Worm (Caenorhabditis elegans): ENCODE measurements around the gene set-9.
A peak's percentile ranks its signal among the peaks of the same experiment; 100 is the strongest.
"Not testable (repeated sequence)": the region's sequence is repeated elsewhere in the genome, so short reads cannot be mapped to it uniquely, and the experiment has no call there.

Gene set-9

DNA sequence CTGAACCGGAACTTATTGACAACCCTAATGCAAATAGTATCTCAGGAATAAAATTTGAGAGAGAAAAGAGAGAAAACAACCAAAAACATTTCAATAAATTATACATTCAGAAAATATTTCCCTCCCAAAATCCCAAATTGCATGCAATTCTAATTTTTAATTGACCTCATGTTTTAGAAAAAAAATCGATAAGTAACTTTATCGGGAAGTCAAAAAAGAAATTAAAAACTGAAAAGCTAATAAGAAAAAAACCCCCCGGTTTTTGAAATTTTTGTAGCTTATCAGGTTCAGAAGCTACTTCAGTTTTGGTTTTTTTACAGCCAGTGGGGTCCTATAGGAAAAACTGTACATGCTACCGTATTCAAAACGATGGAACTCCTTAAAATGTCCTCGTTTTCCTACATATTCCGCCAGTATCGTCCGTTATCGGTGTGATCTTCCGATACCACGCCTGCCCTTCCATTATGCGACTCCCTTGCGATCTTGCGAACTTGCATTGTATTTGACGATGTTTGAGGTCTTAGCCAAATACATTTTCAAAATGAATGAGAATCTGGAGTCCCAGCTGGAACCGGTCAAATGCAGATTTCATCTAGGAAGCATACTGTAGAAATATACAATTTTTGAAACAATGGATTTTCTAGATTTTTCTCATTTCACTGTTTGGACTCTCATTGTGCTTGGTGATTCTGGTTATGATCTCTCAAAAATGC, 28.6 kb downstream of the set-9 start, which contains the start of the genes W03B1.3 and oac-51:
W03B1.3 (minus strand) TSS at position 101 of the 713 bp plus-strand sequence.
oac-51 (plus strand) TSS at position 663 of the 713 bp plus-strand sequence.
- TF ChIP-seq dao-5 (tag; optimal IDR thresholded peaks at IDR 0.05): no peak
- no peak for TF ChIP-seq W03F9.2 (tag; optimal IDR thresholded peaks at IDR 0.05)
- no peak for TF ChIP-seq him-1 (tag; optimal IDR thresholded peaks at IDR 0.05)

DNA sequence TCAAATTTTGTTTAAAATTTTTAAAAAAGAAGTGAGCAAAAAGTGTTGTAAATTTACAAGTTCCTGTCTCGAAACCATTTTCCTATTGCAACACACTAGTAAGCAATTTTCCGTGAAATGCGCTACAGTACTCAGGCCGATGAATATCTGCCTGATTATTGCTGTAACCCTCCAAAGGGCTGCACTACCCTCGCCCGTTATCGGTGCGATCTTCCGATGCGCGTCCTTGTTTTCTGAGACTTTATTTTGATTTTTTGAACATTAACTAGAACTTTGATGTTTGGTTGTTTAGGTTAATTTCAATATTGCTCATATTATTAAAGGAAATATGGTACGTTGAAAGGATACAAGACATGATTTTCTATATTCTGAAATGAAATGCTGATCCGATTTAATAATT, 30.5 kb downstream of the set-9 start:
- TF ChIP-seq dao-5 (tag; optimal IDR thresholded peaks at IDR 0.05) (no peak), W03F9.2 (tag; optimal IDR thresholded peaks at IDR 0.05) (no peak), him-1 (tag; optimal IDR thresholded peaks at IDR 0.05) (no peak)

DNA sequence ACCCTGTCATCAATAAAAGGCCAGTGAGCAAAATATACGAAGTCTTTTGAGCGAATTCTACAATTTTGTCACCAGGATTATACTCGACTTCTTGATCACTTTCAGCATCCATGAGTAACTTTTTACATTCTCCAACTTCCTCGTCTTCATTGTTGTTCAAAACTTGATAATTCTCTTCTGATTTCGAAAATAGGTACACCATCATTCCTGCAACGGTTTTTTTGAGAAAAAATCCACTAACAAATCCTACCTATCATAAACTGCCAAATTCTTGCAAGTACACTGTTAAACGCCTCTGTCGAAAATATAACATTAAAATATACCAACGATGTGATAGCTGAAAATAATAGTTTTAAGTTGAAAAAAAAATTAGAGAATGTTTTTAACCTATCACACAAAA, 37.1 kb downstream of the set-9 start:
- TF ChIP-seq W03F9.2 (tag; optimal IDR thresholded peaks at IDR 0.05) (no peak), him-1 (tag; optimal IDR thresholded peaks at IDR 0.05) (no peak), dao-5 (tag; optimal IDR thresholded peaks at IDR 0.05) (no peak)

DNA sequence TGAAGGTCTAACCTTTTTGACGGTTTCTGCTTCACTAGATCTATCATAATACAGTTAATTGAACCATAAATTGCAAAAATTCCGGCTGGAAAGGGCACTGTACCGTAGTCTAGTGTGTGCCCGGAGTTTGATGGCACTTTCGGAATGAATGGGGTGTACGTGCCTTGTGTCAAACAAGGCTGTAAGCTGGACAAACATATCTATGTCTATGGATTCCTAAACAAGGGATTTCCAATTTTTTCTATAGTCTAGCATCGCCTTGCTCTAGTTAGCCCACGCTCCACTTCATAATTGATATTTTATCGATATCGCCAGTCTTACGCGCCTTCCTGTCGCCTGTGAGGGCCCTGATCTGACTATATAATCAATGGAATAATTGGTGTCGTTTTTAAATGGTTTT, 38.8 kb downstream of the set-9 start, which contains the start of gene oac-52:
oac-52 (minus strand) TSS at position 101 of the 400 bp plus-strand sequence.
- TF ChIP-seq W03F9.2 (tag; optimal IDR thresholded peaks at IDR 0.05): no peak

DNA sequence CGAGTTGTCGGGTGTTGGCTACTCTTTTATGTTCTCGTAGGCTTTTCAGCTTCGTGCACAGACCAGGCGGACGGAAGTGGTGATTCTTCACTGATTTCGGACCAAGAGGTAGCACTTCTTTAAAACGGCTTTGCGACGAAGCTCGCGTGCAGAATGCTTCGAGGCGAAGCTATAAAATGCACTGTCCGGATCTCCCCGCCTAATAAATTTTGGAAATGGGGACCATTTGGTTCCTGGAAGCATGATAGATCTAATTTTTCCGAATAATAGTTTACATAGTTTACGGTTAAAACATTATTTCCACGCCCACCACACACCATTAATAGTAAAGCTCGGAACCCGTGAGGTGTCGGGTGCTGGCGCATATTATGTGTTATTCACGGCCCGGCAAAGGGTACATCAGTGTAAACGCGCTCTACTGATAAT, 39.9 kb downstream of the set-9 start:
- TF ChIP-seq dao-5 (tag; optimal IDR thresholded peaks at IDR 0.05): no peak
- TF ChIP-seq W03F9.2 (tag; optimal IDR thresholded peaks at IDR 0.05): no peak
- no peak for TF ChIP-seq him-1 (tag; optimal IDR thresholded peaks at IDR 0.05)

DNA sequence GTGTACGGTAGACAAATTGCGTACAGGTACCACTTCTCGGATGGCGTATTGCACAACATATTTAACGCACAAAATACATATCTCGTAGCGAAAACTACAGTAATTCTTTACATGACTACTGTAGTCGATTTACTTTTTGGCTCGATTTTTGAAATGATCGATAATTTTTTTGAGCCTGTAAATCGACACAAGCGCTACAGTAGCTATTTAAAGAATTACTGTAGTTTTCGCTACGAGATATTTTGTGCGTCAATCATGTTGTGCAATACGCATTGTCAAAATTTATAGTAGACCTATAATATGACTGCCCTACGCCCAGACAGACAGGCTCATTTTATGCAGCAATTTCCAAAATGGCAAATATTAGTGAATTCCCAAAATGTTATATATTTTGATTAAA, 40.5 kb downstream of the set-9 start, which contains the start of gene W03B1.5:
W03B1.5 (plus strand) TSS at position 301 of the 400 bp plus-strand sequence.
- TF ChIP-seq dao-5, him-1, W03F9.2 (tag; optimal IDR thresholded peaks at IDR 0.05): not testable (repeated sequence)

DNA sequence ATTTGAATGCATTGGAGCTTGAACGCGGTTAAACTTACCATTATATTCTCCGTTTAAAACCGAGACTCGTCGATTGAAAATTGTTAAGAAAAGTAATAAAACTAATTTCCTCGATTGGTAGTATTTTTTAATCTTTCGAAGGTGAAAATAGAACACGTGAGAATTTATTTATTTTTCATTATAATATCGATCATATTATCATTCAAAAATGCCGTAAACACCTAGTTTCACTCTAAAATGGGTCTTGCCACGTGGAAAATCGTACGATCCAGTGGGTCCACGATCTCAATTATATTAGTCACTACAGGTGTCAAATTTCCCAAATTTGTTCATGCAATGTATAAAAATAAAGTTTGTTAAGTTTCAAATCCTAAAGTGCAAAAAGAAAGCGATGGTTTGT, 49.2 kb downstream of the set-9 start, which contains the start of gene W03B1.9:
W03B1.9 (minus strand) TSS at position 101 of the 400 bp plus-strand sequence.
- TF ChIP-seq W03F9.2 (tag; optimal IDR thresholded peaks at IDR 0.05) (no peak), him-1 (tag; optimal IDR thresholded peaks at IDR 0.05) (no peak), dao-5 (tag; optimal IDR thresholded peaks at IDR 0.05) (no peak)

DNA sequence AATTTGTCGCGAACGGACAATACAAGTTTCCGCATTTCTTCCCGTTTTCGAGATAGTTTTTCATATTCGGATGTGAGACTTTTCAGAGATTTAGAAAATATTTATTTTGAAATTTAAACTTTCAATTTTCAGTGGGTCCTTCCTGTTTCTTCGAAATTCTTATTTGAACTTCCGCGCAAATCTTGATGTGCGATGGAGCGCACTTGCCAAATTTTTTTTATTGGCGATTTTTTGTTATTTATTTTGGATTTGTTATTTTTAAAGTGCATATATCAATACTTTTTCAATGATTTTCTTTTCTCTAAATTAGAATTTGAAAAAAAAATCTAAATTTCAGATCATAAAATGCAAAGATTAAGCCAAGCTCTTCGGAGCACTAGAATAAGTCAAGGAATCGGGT, 49.6 kb downstream of the set-9 start, which contains the start of gene sars-2:
sars-2 (plus strand) TSS at position 341 of the 400 bp plus-strand sequence.
- no peak for TF ChIP-seq dao-5 (tag; optimal IDR thresholded peaks at IDR 0.05)
- no peak for TF ChIP-seq W03F9.2 (tag; optimal IDR thresholded peaks at IDR 0.05)
- no peak for TF ChIP-seq him-1 (tag; optimal IDR thresholded peaks at IDR 0.05)

DNA sequence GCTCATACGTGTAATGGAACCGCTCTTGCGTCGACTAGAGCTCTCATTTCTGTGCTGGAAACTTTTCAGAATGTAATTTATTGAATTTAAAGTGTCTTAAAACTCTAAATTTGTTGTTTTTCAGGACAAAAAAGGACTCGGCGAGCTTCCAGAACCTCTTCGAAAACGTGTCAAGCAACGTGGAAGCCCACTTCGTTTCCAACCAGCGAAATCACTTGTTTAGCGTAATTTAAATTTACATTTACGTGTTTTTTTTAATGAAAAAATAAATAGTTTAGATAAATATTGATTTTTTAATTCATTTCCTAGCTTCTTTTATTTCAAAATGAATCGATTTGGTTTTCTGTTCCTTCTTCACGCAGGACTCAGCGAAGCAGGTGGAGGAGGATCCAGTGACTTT, 52.0 kb downstream of the set-9 start, which contains the start of gene F55F10.3:
F55F10.3 (plus strand) TSS at position 301 of the 400 bp plus-strand sequence.
- TF ChIP-seq him-1 (tag; optimal IDR thresholded peaks at IDR 0.05): no peak
- no peak for TF ChIP-seq dao-5 (tag; optimal IDR thresholded peaks at IDR 0.05)
- TF ChIP-seq W03F9.2 (tag; optimal IDR thresholded peaks at IDR 0.05): no peak

DNA sequence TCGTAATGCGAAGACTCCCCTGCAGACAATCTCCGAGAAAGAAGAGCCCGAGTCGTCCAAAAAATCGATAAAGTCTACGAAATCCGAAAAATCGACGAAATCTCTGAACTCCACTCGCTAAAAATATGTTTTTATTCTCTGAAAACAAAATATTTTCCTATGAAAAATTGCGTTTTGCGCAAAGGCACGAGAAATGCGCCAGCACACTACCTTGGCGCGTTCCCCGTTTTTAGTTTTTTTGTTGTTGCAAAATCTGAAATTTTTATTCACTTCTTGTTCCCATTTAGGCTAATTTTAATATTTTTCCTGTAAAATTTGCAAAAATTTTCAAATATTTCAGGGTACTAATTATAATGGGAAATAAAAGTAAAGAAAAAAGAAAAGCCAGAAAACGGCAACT, 52.8 kb downstream of the set-9 start, which contains the start of gene F55F10.1:
F55F10.1 (plus strand) TSS at position 341 of the 400 bp plus-strand sequence.
- TF ChIP-seq him-1 (tag; optimal IDR thresholded peaks at IDR 0.05): no peak
- TF ChIP-seq dao-5 (tag; optimal IDR thresholded peaks at IDR 0.05): no peak
- TF ChIP-seq W03F9.2 (tag; optimal IDR thresholded peaks at IDR 0.05): peak; percentile 67

All from whole organism, L4/young adult.